Fruit fly (Drosophila melanogaster) ovary, adult (tissue): Measurements from ENCODE around the gene Cpr92F.

Experiments
- CG17801 ChIP-seq: fragments of 200-800 bp; optimal IDR thresholded peaks from 2 replicates; lab custom pipeline; 2019; ENCODE audit warnings: missing biosample characterization, mild to moderate bottlenecking, missing genetic modification characterization, moderate library complexity; ENCODE audit not compliant: partially characterized antibody

Gene Cpr92F

DNA sequence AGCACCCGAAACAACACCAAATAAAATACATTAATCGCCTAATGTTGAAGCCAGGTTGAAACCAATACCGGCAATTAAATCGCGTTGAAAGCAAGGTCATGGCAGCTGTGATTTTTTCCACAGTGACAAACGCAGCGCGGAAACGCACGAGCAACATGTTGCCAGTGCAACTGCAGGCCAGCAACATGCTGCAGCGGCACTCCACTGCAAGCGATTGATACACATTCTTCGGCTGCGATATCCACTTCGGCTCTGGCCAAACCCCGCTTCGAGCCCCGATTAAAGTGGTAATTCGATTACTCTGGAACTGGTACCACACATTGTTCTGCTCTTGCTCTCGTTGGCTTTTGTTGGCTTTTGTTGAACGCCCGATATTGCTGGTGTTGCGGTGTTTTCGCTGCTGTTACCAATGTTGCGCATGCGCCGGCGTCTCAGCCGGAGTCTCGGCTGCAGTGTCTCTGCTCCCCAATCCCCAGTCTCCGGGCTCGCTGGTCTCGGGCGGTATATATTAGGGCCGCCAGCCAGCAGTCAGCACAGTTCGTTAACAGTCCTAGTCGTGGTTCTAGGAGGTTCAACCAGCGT, at the start of gene Cpr92F:
Gene Cpr92F, plus strand, starts transcription at position 532 of the 582 bp plus-strand sequence.
- no peak for TF ChIP-seq CG17801

DNA sequence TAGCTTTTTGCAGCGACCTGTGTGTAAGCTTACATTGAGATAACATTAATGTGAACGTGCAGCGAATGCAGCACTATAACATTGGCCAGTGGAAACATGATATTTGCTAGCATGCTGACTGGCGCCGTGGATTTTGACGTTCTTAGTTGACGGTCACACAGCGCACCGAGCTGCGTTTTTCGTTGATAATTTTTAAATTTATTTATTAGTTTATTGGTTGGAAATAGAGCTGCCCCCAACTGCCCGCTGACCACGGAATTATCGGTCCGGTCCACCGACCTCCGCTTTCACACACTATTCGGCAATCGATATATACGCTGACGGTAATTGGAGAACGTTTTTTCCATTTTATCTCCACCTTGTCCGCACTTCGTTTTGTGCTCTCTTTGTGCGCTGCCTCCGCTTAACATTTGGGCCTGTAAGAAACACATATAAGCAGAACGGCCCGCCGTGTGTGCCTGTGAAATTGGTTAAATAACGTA, 47.5 kb upstream of the Cpr92F start, which contains the start of gene H:
Gene H, plus strand, starts transcription at position 134 of the 482 bp plus-strand sequence.
- TF ChIP-seq CG17801, result no peak

DNA sequence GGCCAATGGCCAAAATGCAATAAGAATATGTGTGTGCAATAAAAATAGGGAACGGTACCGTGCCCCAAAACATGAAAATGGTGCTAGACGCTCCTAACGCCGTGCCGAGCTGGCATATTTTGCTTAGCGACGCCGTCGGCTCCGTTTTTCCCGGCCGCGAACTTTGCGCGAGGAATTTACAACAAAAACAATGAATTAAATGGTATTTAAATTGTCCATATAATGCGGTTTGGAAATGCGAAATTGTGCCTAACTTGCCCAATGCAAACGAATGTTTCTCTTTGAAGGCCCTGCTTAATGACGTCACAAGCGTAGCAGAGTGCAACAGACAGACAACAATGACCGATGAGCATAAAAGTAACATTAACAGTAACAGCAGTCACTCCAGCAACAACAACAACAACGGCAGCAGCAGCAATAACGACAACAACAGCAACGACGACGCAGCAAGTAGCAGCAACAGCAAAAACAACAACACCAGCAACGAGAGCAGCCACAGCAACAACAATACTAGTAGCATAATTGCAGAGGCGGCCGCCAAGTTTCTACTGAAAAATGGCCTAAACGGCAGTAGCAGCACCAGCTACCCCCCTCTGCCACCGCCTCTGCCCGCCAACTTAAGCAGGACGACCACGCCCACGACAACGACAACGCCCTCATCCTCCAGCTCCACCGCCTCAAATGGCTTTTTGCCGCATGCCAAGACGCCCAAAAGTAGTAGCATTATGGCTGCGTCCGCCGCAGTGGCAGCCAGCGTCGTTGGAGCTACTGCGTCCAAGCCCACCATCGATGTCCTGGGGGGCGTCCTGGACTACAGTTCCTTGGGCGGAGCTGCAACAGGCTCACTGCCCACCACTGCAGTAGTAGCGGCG, 46.8 kb upstream of the Cpr92F start:
- no peak for TF ChIP-seq CG17801

DNA sequence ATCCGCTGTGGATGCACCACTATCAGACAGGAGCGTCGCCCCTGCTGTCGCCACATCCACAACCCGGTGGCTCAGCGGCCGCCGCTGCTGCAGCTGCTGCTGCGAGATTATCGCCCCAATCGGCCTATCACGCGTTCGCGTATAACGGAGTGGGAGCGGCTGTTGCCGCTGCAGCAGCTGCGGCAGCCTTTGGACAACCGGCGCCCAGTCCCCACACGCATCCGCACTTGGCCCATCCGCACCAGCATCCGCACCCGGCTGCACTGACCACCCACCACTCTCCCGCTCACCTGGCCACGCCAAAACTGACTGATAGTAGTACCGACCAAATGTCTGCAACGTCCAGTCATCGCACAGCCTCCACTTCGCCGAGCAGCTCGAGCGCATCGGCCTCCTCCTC, 43.2 kb upstream of the Cpr92F start:
- TF ChIP-seq CG17801, result no peak

DNA sequence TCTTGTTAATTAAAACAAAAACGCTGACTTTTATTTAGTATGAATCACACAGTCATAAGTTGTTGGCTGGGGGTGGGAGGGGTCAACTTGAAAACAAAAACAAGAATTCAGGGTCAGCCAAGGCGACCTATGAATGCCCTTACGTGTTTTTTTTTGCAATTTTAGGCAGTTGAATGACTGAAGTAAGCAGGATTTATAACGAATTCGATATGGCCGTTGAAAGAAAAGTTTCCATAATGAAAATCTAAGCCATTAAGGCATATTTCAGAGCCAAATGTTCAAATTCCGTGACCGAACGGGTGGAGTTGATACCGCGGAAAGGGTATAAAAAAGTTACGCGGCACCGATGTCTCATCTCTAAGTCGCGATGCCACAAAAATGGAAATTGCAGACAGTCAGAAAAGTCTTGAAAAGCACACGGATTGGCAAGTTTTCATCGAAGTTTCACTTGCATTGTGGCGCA, 35.4 kb upstream of the Cpr92F start:
- peak; percentile 46 for TF ChIP-seq CG17801

DNA sequence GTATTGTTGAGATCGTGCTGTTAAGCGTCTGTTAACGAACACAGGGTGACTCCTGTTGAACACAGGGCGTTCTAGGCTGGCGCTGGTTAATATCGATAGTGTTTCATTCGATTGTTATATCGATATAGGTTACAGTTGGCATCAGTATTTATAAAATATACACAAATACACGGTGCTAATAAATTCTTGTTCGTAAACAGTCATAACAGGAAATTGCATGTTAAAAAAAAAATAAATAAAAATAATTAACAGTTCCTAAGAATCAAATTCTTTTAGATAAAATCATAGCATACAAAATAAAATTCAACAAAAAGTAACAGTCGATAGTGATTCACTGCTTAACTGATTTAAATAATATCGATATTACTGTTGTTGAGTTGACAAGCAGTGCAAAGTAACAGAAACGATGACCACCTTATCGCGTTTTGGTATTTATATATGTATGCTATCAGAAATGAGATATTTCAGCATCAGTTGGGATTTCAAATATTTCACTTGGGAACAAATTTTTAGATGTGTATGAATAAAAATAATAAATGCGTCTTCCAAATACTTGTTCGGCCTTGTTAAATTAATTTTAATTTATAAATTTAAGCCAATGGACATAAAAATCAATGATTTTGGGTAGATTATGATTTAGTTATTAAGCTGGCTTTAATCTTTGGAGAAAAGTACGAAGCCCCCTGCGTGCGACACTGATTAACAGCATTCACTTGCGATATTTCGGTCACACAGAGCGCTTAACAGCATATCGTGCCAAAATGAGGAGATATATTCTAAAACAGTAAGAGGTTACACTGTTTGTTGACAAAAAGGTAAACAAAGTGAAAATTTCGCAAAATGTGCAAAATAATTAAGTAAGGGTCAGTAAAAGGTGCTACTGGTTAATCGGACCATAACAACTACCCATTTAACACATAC, 34.4 kb upstream of the Cpr92F start, which contains the start of the genes Pi3K92E and Lrrk:
Gene Pi3K92E, minus strand, starts transcription at position 59 of the 921 bp plus-strand sequence.
Gene Lrrk, plus strand, starts transcription at position 807 of the 921 bp plus-strand sequence.
- TF ChIP-seq CG17801, result peak; percentile 26

DNA sequence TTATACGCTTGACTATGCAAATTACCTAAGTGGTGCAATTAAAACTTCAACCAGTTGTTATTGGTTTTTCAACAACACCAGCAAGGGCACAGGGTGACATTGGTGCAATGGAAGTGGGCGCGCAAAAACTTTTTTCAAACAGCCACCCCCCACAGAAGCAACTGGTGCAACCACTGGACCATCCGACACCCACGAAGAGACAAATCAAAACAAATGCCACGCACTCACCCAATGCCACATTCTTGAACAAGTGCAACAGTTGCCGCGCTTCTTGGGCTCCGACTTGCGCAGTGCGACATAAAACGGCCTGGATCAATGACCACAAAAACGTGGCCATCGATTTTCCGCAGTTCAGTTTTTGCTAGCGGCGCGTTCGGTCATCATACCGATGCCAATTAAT, 33.6 kb upstream of the Cpr92F start:
- TF ChIP-seq CG17801, result no peak

DNA sequence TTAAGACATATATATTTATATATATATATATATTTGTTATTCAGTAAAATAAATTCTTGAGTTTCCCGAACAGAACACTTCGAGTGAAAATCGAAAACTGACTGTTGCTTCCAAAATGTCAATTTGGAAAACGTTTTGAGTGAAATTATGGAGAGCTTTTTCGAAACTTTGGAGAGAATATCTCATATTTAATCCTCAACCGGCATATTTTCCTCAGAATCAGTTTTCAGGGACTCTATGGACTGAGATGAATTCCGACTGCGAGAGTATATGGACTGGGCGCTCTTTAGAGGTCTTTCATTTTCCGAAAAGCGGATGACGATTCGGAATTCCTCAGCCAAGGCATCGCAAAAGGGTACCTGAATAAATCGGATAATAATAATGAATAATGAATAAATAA, 20.8 kb upstream of the Cpr92F start, which contains the start of gene GluRIIE:
Gene GluRIIE, minus strand, starts transcription at position 101 of the 400 bp plus-strand sequence.
- no peak for TF ChIP-seq CG17801

DNA sequence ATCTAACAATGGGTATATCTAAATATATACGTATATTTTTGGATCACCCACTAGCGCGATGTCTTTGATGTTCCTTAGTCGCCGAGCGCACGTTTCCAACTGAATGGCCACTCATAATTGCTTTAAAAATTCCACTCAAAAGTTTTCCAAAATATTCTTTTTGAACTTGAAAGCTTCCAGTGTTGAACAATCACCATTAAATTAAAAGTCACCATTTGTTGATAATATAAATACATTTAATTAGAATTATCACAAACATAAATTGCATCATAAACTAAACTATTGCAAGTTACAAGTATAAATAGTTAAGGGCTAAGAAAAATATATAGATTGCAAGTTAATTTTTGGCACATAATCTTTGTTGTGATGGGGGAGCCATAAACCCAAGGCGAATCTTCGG, 17.0 kb upstream of the Cpr92F start, which contains the start of gene GluRIID:
Gene GluRIID, minus strand, starts transcription at position 101 of the 400 bp plus-strand sequence.
- TF ChIP-seq CG17801, result no peak

DNA sequence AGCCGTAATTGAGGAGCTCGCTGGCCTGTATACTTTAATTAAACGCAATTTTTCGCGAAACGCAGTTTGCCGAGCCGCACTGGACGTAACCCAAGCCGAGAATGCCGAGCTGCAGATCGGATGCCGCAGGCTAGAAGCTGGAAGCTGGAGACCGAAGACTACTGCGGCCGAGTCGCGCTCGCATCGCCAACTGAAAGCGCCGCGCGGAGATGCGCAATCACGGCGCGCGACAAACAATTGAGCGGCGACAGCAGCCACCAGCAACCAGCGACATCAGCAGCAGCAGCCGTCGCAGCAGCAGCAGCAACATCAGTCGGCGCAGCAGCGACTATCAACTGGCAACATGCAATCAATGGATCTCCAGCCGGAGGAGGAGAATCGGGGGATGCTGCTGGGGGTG, 12.7 kb upstream of the Cpr92F start:
- no peak for TF ChIP-seq CG17801

DNA sequence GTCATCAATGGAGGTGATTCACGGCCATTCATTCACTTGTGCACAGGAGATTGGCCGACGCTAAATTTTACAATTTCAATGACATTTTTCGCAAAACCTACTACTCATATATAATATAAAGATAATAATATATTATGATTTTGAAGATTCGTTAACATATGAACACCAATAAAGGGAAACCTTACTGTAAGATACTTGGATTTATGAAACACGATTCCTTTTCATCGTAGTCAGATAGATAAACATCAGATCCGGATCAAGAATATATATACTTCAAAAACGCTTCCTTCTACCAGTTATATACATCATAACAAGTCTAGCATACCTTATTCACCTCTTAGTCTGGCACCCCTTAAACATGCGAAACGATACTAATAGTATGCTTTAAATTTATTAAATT, 9.6 kb upstream of the Cpr92F start, which contains the start of gene Nep4:
Gene Nep4, minus strand, starts transcription at position 101 of the 400 bp plus-strand sequence.
- no peak for TF ChIP-seq CG17801

DNA sequence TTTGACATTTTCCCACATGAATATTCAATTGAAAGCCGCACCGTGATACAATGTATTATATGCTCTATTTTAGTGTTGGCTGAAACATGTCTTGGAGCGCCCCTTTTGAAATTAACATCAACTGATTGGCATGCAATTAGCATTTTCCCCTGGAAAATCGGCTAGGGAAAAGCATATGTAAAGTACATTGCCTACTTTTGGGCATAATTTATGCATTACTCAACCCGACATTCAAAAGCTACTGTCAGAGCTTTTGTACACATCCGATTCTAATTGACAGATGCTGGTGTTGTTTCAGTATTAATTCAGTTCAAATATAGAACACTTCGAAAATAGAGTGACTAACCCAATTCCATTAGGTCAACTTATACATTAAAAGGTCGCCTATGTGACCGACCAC, 6.4 kb downstream of the Cpr92F start:
- TF ChIP-seq CG17801, result no peak

DNA sequence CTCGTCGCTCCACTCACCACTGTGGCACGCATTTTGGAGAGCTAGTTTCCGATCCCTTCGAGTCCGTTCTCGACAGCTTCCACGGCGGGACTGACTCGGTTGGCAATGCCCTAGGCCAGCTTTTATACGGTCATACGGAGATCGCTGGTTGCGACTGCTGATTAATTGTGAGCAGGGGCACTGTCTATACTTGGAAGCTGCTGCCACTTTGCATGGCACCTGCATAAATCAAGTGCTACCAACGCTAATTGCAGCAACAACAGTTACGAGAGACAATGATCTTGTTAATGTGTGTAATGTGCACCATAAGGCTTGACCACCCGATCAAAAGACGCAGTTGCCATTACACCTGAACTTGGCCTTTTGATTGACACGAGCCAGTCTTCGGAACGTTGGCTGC, 7.9 kb downstream of the Cpr92F start, which contains the start of gene CG4000:
Gene CG4000, minus strand, starts transcription at position 101 of the 400 bp plus-strand sequence.
- TF ChIP-seq CG17801, result no peak

DNA sequence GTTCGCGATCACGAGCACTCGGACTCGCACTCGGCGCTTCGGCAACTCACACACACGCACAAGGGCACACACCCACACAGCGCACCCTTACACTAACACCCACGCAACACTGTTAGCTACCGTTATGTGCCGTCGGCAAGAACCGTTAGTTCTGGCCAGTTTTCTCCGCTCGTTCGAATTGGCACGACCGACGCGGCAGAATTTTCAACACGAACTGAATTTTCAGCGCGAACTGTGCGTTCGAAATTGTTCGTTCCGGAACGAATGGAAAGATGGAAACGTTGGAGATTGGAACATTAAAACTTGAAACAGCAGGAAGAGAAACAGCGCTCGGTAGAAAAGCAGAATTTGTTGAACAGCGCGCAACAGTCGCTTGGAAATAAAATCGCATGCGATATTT, 45.0 kb downstream of the Cpr92F start, which contains the start of gene Oamb:
Gene Oamb, minus strand, starts transcription at position 218 of the 400 bp plus-strand sequence.
- no peak for TF ChIP-seq CG17801

DNA sequence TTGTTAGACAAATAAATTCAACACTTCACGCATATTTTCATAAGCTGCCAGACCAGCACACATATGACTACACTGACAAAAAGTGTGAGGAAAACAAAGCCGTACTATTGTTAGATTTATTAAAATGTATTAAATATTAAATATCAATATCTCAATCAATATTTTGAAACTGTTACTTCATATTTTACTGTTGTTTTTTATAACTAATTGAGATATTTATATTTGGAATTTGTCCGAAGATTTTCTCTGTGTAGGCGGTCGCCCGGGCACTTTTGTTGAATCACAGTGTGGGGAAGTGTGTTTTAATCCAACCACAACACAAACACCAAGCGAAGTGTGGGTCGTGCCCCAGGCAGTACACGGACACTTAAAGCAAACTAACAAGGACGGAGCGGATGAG, 49.9 kb downstream of the Cpr92F start:
- TF ChIP-seq CG17801, result no peak
